ENCODE assay signal across 7 worm cellular contexts in genomic region chrII:7863480-7864125, ce11.
TF ChIP-seq lines count a peak whose summit lies in the region.

No protein-coding gene starts in this region.

TF ChIP-seq in whole organism, L1 larva, 84 proteins besides CTCF, POLR2A, EP300 and RAD21:
- TF ChIP-seq rnt-1 (tag; optimal IDR thresholded peaks at IDR 0.05; lab: Kevin White, UChicago) (no peak), ceh-63 (GFP tag; optimal IDR thresholded peaks at IDR 0.05; lab: Kevin White, UChicago) (no peak), lin-15B (tag; optimal IDR thresholded peaks at IDR 0.05; lab: Kevin White, UChicago) (peak; percentile 19), efl-1 (optimal IDR thresholded peaks at IDR 0.05; lab: Kevin White, UChicago) (peak in 1 of 2 experiments; percentile 23), efl-1 (GFP tag; optimal IDR thresholded peaks at IDR 0.05 in 1 of 2; lab: Kevin White, UChicago) (peak; percentile 54 to 89), C16A3.4 (tag; optimal IDR thresholded peaks at IDR 0.05; lab: Kevin White, UChicago) (no peak), irx-1 (tag; optimal IDR thresholded peaks at IDR 0.05; lab: Kevin White, UChicago) (no peak), mab-9 (GFP tag; IDR thresholded peaks at IDR 0.05; lab: Robert Waterston, UW) (no peak), dsc-1 (tag; optimal IDR thresholded peaks at IDR 0.05; lab: Kevin White, UChicago) (no peak), pax-3 (tag; optimal IDR thresholded peaks at IDR 0.05; lab: Kevin White, UChicago) (no peak), lin-14 (GFP tag; optimal IDR thresholded peaks at IDR 0.05; lab: Kevin White, UChicago) (no peak), unc-130 (tag; optimal IDR thresholded peaks at IDR 0.05; lab: Kevin White, UChicago) (no peak)

TF ChIP-seq in whole organism, L3 larva, 47 proteins besides CTCF, POLR2A, EP300 and RAD21:
- TF ChIP-seq lin-15B (tag; optimal IDR thresholded peaks at IDR 0.05; lab: Kevin White, UChicago) (peak; percentile 48), ztf-4 (tag; optimal IDR thresholded peaks at IDR 0.05; lab: Kevin White, UChicago) (no peak)

TF ChIP-seq in whole organism, L4 larva, 104 proteins besides CTCF, POLR2A, EP300 and RAD21:
- no peak for TF ChIP-seq hif-1 (tag; optimal IDR thresholded peaks at IDR 0.05; lab: Kevin White, UChicago)
- TF ChIP-seq dpl-1 (GFP tag; optimal IDR thresholded peaks at IDR 0.05; lab: Kevin White, UChicago): peak; percentile 1
- TF ChIP-seq set-16 (GFP tag; IDR thresholded peaks at IDR 0.05; lab: Robert Waterston, UW): peak; percentile 91
- 0 out of 2 replicates have a peak, but pooled peaks have one; percentile 24 for TF ChIP-seq egl-43 (GFP tag; IDR thresholded peaks at IDR 0.05; lab: Robert Waterston, UW)

TF ChIP-seq in whole organism, early embryonic, 17 proteins besides CTCF, POLR2A, EP300 and RAD21:
- TF ChIP-seq F13C5.2 (tag; optimal IDR thresholded peaks at IDR 0.05; lab: Kevin White, UChicago) (no peak), pes-1 (GFP tag; IDR thresholded peaks at IDR 0.05; lab: Robert Waterston, UW) (peak; percentile 57; the same call in 1 of the 2 replicates), B0310.2 (tag; optimal IDR thresholded peaks at IDR 0.05; lab: Kevin White, UChicago) (no peak), aly-1 (tag; optimal IDR thresholded peaks at IDR 0.05; lab: Kevin White, UChicago) (no peak), tbx-11 (GFP tag; IDR thresholded peaks at IDR 0.05; lab: Robert Waterston, UW) (no peak), hmbx-1 (tag; optimal IDR thresholded peaks at IDR 0.05; lab: Kevin White, UChicago) (no peak), flt-1 (GFP tag; IDR thresholded peaks at IDR 0.05; lab: Robert Waterston, UW) (no peak), hnd-1 (tag; optimal IDR thresholded peaks at IDR 0.05; lab: Kevin White, UChicago) (no peak)

TF ChIP-seq in whole organism, late embryonic, 69 proteins besides CTCF, POLR2A, EP300 and RAD21:
- TF ChIP-seq hlh-6 (tag; optimal IDR thresholded peaks at IDR 0.05; lab: Kevin White, UChicago) (no peak), K09A11.1 (tag; optimal IDR thresholded peaks at IDR 0.05; lab: Kevin White, UChicago; ENCODE audit: insufficient read depth) (peak; percentile 29), pha-2 (tag; optimal IDR thresholded peaks at IDR 0.05; lab: Kevin White, UChicago) (no peak), unc-55 (GFP tag; optimal IDR thresholded peaks at IDR 0.05; lab: Kevin White, UChicago) (no peak), hlh-8 (tag; optimal IDR thresholded peaks at IDR 0.05; lab: Kevin White, UChicago) (no peak)
TF ChIP-seq in whole organism, late embryonic: peak in this region for 1.

TF ChIP-seq in whole organism, mixed stage, embryonic, 35 proteins besides CTCF, POLR2A, EP300 and RAD21:
- no peak for TF ChIP-seq nhr-2 (tag; optimal IDR thresholded peaks at IDR 0.05; lab: Kevin White, UChicago)
- TF ChIP-seq sptf-1 (tag; optimal IDR thresholded peaks at IDR 0.05; lab: Kevin White, UChicago): peak; percentile 20
- no peak for TF ChIP-seq flh-1 (GFP tag; optimal IDR thresholded peaks at IDR 0.05; lab: Kevin White, UChicago)

TF ChIP-seq in whole organism, young adult, 124 proteins besides CTCF, POLR2A, EP300 and RAD21:
- TF ChIP-seq hmg-1.2 (GFP tag; IDR thresholded peaks at IDR 0.05; lab: Robert Waterston, UW) (0 out of 2 replicates have a peak, but pooled peaks have one; percentile 17), hsf-1 (GFP tag; IDR thresholded peaks at IDR 0.05; lab: Robert Waterston, UW) (peak; percentile 59), F49E8.2 (tag; optimal IDR thresholded peaks at IDR 0.05; lab: Kevin White, UChicago; ENCODE audit: insufficient read depth) (no peak), chd-7 (tag; optimal IDR thresholded peaks at IDR 0.05; lab: Kevin White, UChicago) (peak; percentile 21), ceh-58 (GFP tag; IDR thresholded peaks at IDR 0.05; lab: Robert Waterston, UW) (no peak), somi-1 (GFP tag; optimal IDR thresholded peaks at IDR 0.05; lab: Kevin White, UChicago) (no peak), egrh-3 (GFP tag; IDR thresholded peaks at IDR 0.05; lab: Robert Waterston, UW) (peak; percentile 79; the same call in 1 of the 2 replicates), him-1 (tag; optimal IDR thresholded peaks at IDR 0.05; lab: Kevin White, UChicago) (peak; percentile 41), die-1 (tag; optimal IDR thresholded peaks at IDR 0.05; lab: Kevin White, UChicago) (peak; percentile 9), lir-1 (GFP tag; conservative IDR thresholded peaks at IDR 0.05; lab: Robert Waterston, UW) (no peak), F52B5.7 (tag; optimal IDR thresholded peaks at IDR 0.05; lab: Kevin White, UChicago) (no peak), T07F8.4 (tag; optimal IDR thresholded peaks at IDR 0.05; lab: Kevin White, UChicago) (no peak), pha-4 (tag; optimal IDR thresholded peaks at IDR 0.05; lab: Kevin White, UChicago) (no peak), ztf-28 (GFP tag; IDR thresholded peaks at IDR 0.05; lab: Robert Waterston, UW) (0 out of 2 replicates have a peak, but pooled peaks have one; percentile 6), D2030.7 (GFP tag; IDR thresholded peaks at IDR 0.05; lab: Robert Waterston, UW) (0 out of 2 replicates have a peak, but pooled peaks have one; percentile 34), efl-1 (GFP tag; optimal IDR thresholded peaks at IDR 0.05; lab: Kevin White, UChicago) (peak; percentile 59), nhr-120 (GFP tag; IDR thresholded peaks at IDR 0.05; lab: Robert Waterston, UW) (no peak), nhr-27 (tag; optimal IDR thresholded peaks at IDR 0.05; lab: Kevin White, UChicago) (no peak), unc-62 (GFP tag; optimal IDR thresholded peaks at IDR 0.05; lab: Kevin White, UChicago) (no peak), ceh-91 (GFP tag; IDR thresholded peaks at IDR 0.05; lab: Robert Waterston, UW) (peak; percentile 37; the same call in 1 of the 2 replicates), F33H1.4 (GFP tag; IDR thresholded peaks at IDR 0.05; lab: Robert Waterston, UW) (peak; percentile 71), ztf-18 (tag; optimal IDR thresholded peaks at IDR 0.05; lab: Kevin White, UChicago) (no peak), madf-6 (GFP tag; IDR thresholded peaks at IDR 0.05; lab: Robert Waterston, UW) (peak; percentile 33; the same call in 1 of the 2 replicates), sdz-38 (tag; optimal IDR thresholded peaks at IDR 0.05; lab: Kevin White, UChicago) (no peak), Y67H2A.10 (GFP tag; conservative IDR thresholded peaks at IDR 0.05; lab: Robert Waterston, UW) (0 out of 2 replicates have a peak, but pooled peaks have one; percentile 11), akir-1 (GFP tag; optimal IDR thresholded peaks at IDR 0.05; lab: Kevin White, UChicago) (no peak), ceh-100 (GFP tag; IDR thresholded peaks at IDR 0.05; lab: Robert Waterston, UW) (0 out of 2 replicates have a peak, but pooled peaks have one; percentile 10), lsl-1 (GFP tag; optimal IDR thresholded peaks at IDR 0.05; lab: Kevin White, UChicago) (peak; percentile 13), B0336.3 (GFP tag; IDR thresholded peaks at IDR 0.05; lab: Robert Waterston, UW) (peak; percentile 50), cebp-1 (GFP tag; IDR thresholded peaks at IDR 0.05; lab: Robert Waterston, UW) (no peak), cebp-1 (tag; optimal IDR thresholded peaks at IDR 0.05; lab: Kevin White, UChicago) (peak; percentile 8), Y53G8AR.9 (GFP tag; conservative IDR thresholded peaks at IDR 0.05; lab: Robert Waterston, UW) (0 out of 2 replicates have a peak, but pooled peaks have one; percentile 58), ekl-4 (GFP tag; IDR thresholded peaks at IDR 0.05; lab: Robert Waterston, UW) (no peak), egl-44 (GFP tag; IDR thresholded peaks at IDR 0.05; lab: Robert Waterston, UW) (no peak), C17E4.6 (GFP tag; IDR thresholded peaks at IDR 0.05; lab: Robert Waterston, UW) (0 out of 2 replicates have a peak, but pooled peaks have one; percentile 40), Y79H2A.3 (GFP tag; conservative IDR thresholded peaks at IDR 0.05; lab: Robert Waterston, UW) (0 out of 2 replicates have a peak, but pooled peaks have one; percentile 25), zfh-2 (GFP tag; conservative IDR thresholded peaks at IDR 0.05; lab: Robert Waterston, UW) (peak; percentile 90), mcd-1 (GFP tag; IDR thresholded peaks at IDR 0.05; lab: Robert Waterston, UW) (peak; percentile 39), athp-1 (tag; optimal IDR thresholded peaks at IDR 0.05; lab: Kevin White, UChicago) (peak; percentile 25), lin-54 (GFP tag; optimal IDR thresholded peaks at IDR 0.05; lab: Kevin White, UChicago) (peak; percentile 75)
TF ChIP-seq in whole organism, young adult: peak in this region for 24.
